Worm (Caenorhabditis elegans) whole organism, midembryonic: ENCODE data around the gene ant-1.4.

Experiments used
- T22C8.4 ChIP-seq: fragments of 200-800 bp; sonication (Bioruptor generic); IDR thresholded peaks from 2 replicates; pipeline ENCODE4 v1.3.6; 2022; ENCODE audit warnings: missing genetic modification characterization, missing compliant biosample characterization
- cog-1 ChIP-seq: sonication (generic microtip); optimal IDR thresholded peaks from 2 replicates; lab custom pipeline; 2016; ENCODE audit warnings: missing genetic modification characterization, missing compliant biosample characterization
- flt-1 ChIP-seq: fragments of 200-800 bp; sonication (Bioruptor generic); IDR thresholded peaks from 2 replicates; pipeline ENCODE4 v1.3.6; 2022; ENCODE audit warnings: missing genetic modification characterization, missing compliant biosample characterization
- klf-2 ChIP-seq: fragments of 200-800 bp; sonication (Bioruptor generic); conservative IDR thresholded peaks from 2 replicates; pipeline ENCODE4 v1.3.6; 2022; ENCODE audit warnings: missing genetic modification reagents, missing genetic modification characterization, missing compliant biosample characterization
- med-1 ChIP-seq: sonication (generic microtip); optimal IDR thresholded peaks from 2 replicates; lab custom pipeline; 2017; ENCODE audit warnings: missing genetic modification characterization, mild to moderate bottlenecking, missing compliant biosample characterization, antibody characterized with exemption, missing genetic modification reagents; ENCODE audit not compliant: insufficient read depth
- ref-1 ChIP-seq: fragments of 200-800 bp; sonication (Bioruptor generic); conservative IDR thresholded peaks from 2 replicates; pipeline ENCODE4 v1.3.6; 2022; ENCODE audit warnings: missing genetic modification reagents, missing genetic modification characterization, missing compliant biosample characterization
- tab-1 ChIP-seq: fragments of 200-800 bp; sonication (Bioruptor generic); IDR thresholded peaks from 2 replicates; pipeline ENCODE4 v1.3.6; 2022; ENCODE audit warnings: missing genetic modification characterization, missing compliant biosample characterization
- ztf-23 ChIP-seq: fragments of 200-800 bp; sonication (Bioruptor generic); IDR thresholded peaks from 2 replicates; pipeline ENCODE4 v1.3.6; 2022; ENCODE audit warnings: missing genetic modification reagents, missing genetic modification characterization, missing compliant biosample characterization
- ztf-29 ChIP-seq: fragments of 200-800 bp; sonication (Bioruptor generic); IDR thresholded peaks from 2 replicates; pipeline ENCODE4 v1.3.6; 2022; ENCODE audit warnings: missing genetic modification reagents, missing genetic modification characterization, missing compliant biosample characterization

The ant-1.4 gene

ce11 chrIV:8463716-8464115 is 3.6 kb upstream of the ant-1.4 start, which contains the start of gene str-176:
TSS of gene str-176 (minus strand) at chrIV:8463816.
- no peak for TF ChIP-seq cog-1 (tag; lab: Kevin White, UChicago)
- TF ChIP-seq flt-1 (GFP tag; lab: Robert Waterston, UW): no peak
- TF ChIP-seq ref-1 (GFP tag; lab: Robert Waterston, UW): no peak
- TF ChIP-seq ztf-23 (GFP tag; lab: Robert Waterston, UW): no peak
- no peak for TF ChIP-seq med-1 (GFP tag; lab: Kevin White, UChicago)
- TF ChIP-seq klf-2: no peak
- no peak for TF ChIP-seq T22C8.4
- no peak for TF ChIP-seq ztf-29
- TF ChIP-seq tab-1 (GFP tag; lab: Robert Waterston, UW): no peak

ce11 chrIV:8463069-8463468 is 3.0 kb upstream of the ant-1.4 start:
- TF ChIP-seq flt-1 (GFP tag; lab: Robert Waterston, UW): no peak
- TF ChIP-seq cog-1 (tag; lab: Kevin White, UChicago): no peak
- no peak for TF ChIP-seq T22C8.4
- TF ChIP-seq med-1 (GFP tag; lab: Kevin White, UChicago): no peak
- no peak for TF ChIP-seq tab-1 (GFP tag; lab: Robert Waterston, UW)
- TF ChIP-seq ztf-29: no peak
- no peak for TF ChIP-seq ref-1 (GFP tag; lab: Robert Waterston, UW)
- no peak for TF ChIP-seq ztf-23 (GFP tag; lab: Robert Waterston, UW)
- no peak for TF ChIP-seq klf-2

- TF ChIP-seq flt-1 (GFP tag; lab: Robert Waterston, UW): no peak
- no peak for TF ChIP-seq klf-2
- TF ChIP-seq T22C8.4: no peak
- no peak for TF ChIP-seq med-1 (GFP tag; lab: Kevin White, UChicago)
- no peak for TF ChIP-seq ref-1 (GFP tag; lab: Robert Waterston, UW)
- TF ChIP-seq ztf-23 (GFP tag; lab: Robert Waterston, UW): no peak
- no peak for TF ChIP-seq tab-1 (GFP tag; lab: Robert Waterston, UW)
- TF ChIP-seq ztf-29: no peak
- TF ChIP-seq cog-1 (tag; lab: Kevin White, UChicago): no peak
These were observed 2.3 kb upstream of the ant-1.4 start for ce11 chrIV:8462376-8462775.

ce11 chrIV:8461177-8461576 is 1.1 kb upstream of the ant-1.4 start:
- TF ChIP-seq ref-1 (GFP tag; lab: Robert Waterston, UW): no peak
- TF ChIP-seq T22C8.4: no peak
- no peak for TF ChIP-seq ztf-29
- no peak for TF ChIP-seq cog-1 (tag; lab: Kevin White, UChicago)
- TF ChIP-seq med-1 (GFP tag; lab: Kevin White, UChicago): no peak
- TF ChIP-seq flt-1 (GFP tag; lab: Robert Waterston, UW): no peak
- no peak for TF ChIP-seq ztf-23 (GFP tag; lab: Robert Waterston, UW)
- TF ChIP-seq tab-1 (GFP tag; lab: Robert Waterston, UW): no peak
- TF ChIP-seq klf-2: no peak

ce11 chrIV:8456899-8457298 is 3.2 kb downstream of the ant-1.4 start, which contains the start of gene syx-4:
TSS of gene syx-4 (plus strand) at chrIV:8457280.
- TF ChIP-seq ztf-23 (GFP tag; lab: Robert Waterston, UW): no peak
- no peak for TF ChIP-seq flt-1 (GFP tag; lab: Robert Waterston, UW)
- no peak for TF ChIP-seq klf-2
- no peak for TF ChIP-seq tab-1 (GFP tag; lab: Robert Waterston, UW)
- TF ChIP-seq med-1 (GFP tag; lab: Kevin White, UChicago): no peak
- no peak for TF ChIP-seq T22C8.4
- no peak for TF ChIP-seq cog-1 (tag; lab: Kevin White, UChicago)
- no peak for TF ChIP-seq ref-1 (GFP tag; lab: Robert Waterston, UW)
- no peak for TF ChIP-seq ztf-29

ce11 chrIV:8454076-8454475 is 6.0 kb downstream of the ant-1.4 start:
- TF ChIP-seq flt-1 (GFP tag; lab: Robert Waterston, UW) (no peak), ztf-23 (GFP tag; lab: Robert Waterston, UW) (no peak), ztf-29 (no peak), ref-1 (GFP tag; lab: Robert Waterston, UW) (no peak), cog-1 (tag; lab: Kevin White, UChicago) (no peak), med-1 (GFP tag; lab: Kevin White, UChicago) (no peak), tab-1 (GFP tag; lab: Robert Waterston, UW) (no peak), T22C8.4 (no peak), klf-2 (no peak)

- TF ChIP-seq ztf-23 (GFP tag; lab: Robert Waterston, UW) (no peak), med-1 (GFP tag; lab: Kevin White, UChicago) (no peak), ref-1 (GFP tag; lab: Robert Waterston, UW) (no peak), flt-1 (GFP tag; lab: Robert Waterston, UW) (no peak), tab-1 (GFP tag; lab: Robert Waterston, UW) (no peak), T22C8.4 (no peak), klf-2 (no peak), cog-1 (tag; lab: Kevin White, UChicago) (no peak), ztf-29 (no peak)
These were observed 6.9 kb downstream of the ant-1.4 start for ce11 chrIV:8453178-8453577.

ce11 chrIV:8451709-8452248 is 8.3 kb downstream of the ant-1.4 start, which contains the start of gene eppl-1:
TSS of gene eppl-1 (minus strand) at chrIV:8451759.
- TF ChIP-seq ztf-29 (no peak), T22C8.4 (no peak), ztf-23 (GFP tag; lab: Robert Waterston, UW) (no peak), ref-1 (GFP tag; lab: Robert Waterston, UW) (no peak), cog-1 (tag; lab: Kevin White, UChicago) (no peak), klf-2 (no peak), tab-1 (GFP tag; lab: Robert Waterston, UW) (no peak), med-1 (GFP tag; lab: Kevin White, UChicago) (no peak), flt-1 (GFP tag; lab: Robert Waterston, UW) (no peak)

- TF ChIP-seq cog-1 (tag; lab: Kevin White, UChicago) (no peak), klf-2 (no peak), ref-1 (GFP tag; lab: Robert Waterston, UW) (no peak), ztf-23 (GFP tag; lab: Robert Waterston, UW) (no peak)
These were observed 9.6 kb downstream of the ant-1.4 start for ce11 chrIV:8450534-8450933.
